Worm (Caenorhabditis elegans): ENCODE measurements around the gene C53D6.10.

Gene C53D6.10

DNA sequence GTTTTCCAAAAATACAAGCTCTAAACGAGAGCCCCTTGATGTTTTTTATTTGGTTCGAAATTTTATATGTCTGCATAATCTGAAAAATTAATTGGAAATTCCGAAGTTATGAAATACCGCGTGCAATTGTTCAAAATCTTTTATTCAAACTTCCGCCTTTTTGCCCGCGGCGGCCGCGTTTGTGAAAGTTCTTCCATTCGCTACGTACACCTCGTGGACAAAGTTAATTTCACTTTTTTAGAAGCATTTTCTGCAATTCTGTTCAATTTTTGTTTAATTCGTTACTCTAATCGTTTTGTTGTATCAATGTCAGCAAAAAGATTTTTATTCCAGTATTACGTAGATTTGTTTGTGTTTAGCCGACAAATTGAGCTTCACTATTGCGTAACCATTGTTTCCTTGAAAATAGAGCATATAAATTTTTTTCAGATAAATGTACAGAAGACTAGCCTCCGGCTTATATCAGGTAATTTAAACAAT, 40.0 kb upstream of the C53D6.10 start, which contains the start of gene mppb-1 (continued):
- peak; percentile 52 for TF ChIP-seq lsl-1 (GFP tag; optimal IDR thresholded peaks at IDR 0.05)
- TF ChIP-seq madf-6 (GFP tag; IDR thresholded peaks at IDR 0.05) = peak; percentile 51; the same call in 1 of the 2 replicates
- peak; percentile 49 for TF ChIP-seq F22D6.2 (tag; optimal IDR thresholded peaks at IDR 0.05)
- TF ChIP-seq nhr-90 (tag; optimal IDR thresholded peaks at IDR 0.05) = no peak
- no peak for TF ChIP-seq C17E4.6 (GFP tag; IDR thresholded peaks at IDR 0.05)
- 0 out of 2 replicates have a peak, but pooled peaks have one; percentile 38 for TF ChIP-seq B0019.2 (GFP tag; conservative IDR thresholded peaks at IDR 0.05)
- TF ChIP-seq F10E7.11 (tag; optimal IDR thresholded peaks at IDR 0.05) = no peak
- peak; percentile 1 for TF ChIP-seq hlh-12 (tag; optimal IDR thresholded peaks at IDR 0.05)
- TF ChIP-seq ccch-3 (GFP tag; optimal IDR thresholded peaks at IDR 0.05) = peak; percentile 71
- no peak for TF ChIP-seq lin-26 (GFP tag; IDR thresholded peaks at IDR 0.05)
- peak; percentile 44 for TF ChIP-seq zim-3 (tag; optimal IDR thresholded peaks at IDR 0.05)
- TF ChIP-seq D2030.7 (GFP tag; IDR thresholded peaks at IDR 0.05) = peak; percentile 40; the same call in 1 of the 2 replicates
- TF ChIP-seq madf-10 (tag; optimal IDR thresholded peaks at IDR 0.05) = peak; percentile 83
- peak; percentile 74 for TF ChIP-seq efl-1 (GFP tag; optimal IDR thresholded peaks at IDR 0.05)
- TF ChIP-seq chd-7 (tag; optimal IDR thresholded peaks at IDR 0.05) = peak; percentile 39
- no peak for TF ChIP-seq lsy-27 (tag; optimal IDR thresholded peaks at IDR 0.05; ENCODE audit: borderline replicate concordance, insufficient read depth)
- peak; percentile 28 for TF ChIP-seq atf-7 (tag; optimal IDR thresholded peaks at IDR 0.05)
- peak; percentile 82 for TF ChIP-seq aptf-2 (GFP tag; conservative IDR thresholded peaks at IDR 0.05)
- TF ChIP-seq K12H6.12 (tag; optimal IDR thresholded peaks at IDR 0.05) = peak; percentile 57
- peak; percentile 40; the same call in 1 of the 2 replicates for TF ChIP-seq madf-8 (GFP tag; conservative IDR thresholded peaks at IDR 0.05)
- peak; percentile 60 for TF ChIP-seq rcor-1 (GFP tag; IDR thresholded peaks at IDR 0.05)
- 0 out of 2 replicates have a peak, but pooled peaks have one; percentile 21 for TF ChIP-seq bed-1 (GFP tag; IDR thresholded peaks at IDR 0.05)
- TF ChIP-seq F52B5.7 (tag; optimal IDR thresholded peaks at IDR 0.05) = peak; percentile 33
- TF ChIP-seq tbx-9 (tag; optimal IDR thresholded peaks at IDR 0.05; ENCODE audit: borderline replicate concordance) = no peak
- peak; percentile 60 for TF ChIP-seq rec-8 (tag; optimal IDR thresholded peaks at IDR 0.05)
- TF ChIP-seq xnd-1 (tag; optimal IDR thresholded peaks at IDR 0.05) = no peak
- peak; percentile 64 for TF ChIP-seq pbrm-1 (GFP tag; IDR thresholded peaks at IDR 0.05)
- no peak for TF ChIP-seq F55B11.4 (tag; optimal IDR thresholded peaks at IDR 0.05; ENCODE audit: borderline replicate concordance, insufficient read depth)
- TF ChIP-seq ceh-100 (GFP tag; IDR thresholded peaks at IDR 0.05) = peak; percentile 50; the same call in 1 of the 2 replicates
- 0 out of 2 replicates have a peak, but pooled peaks have one; percentile 23 for TF ChIP-seq attf-6 (GFP tag; IDR thresholded peaks at IDR 0.05)
- peak; percentile 29 for TF ChIP-seq snpc-1.3 (tag; optimal IDR thresholded peaks at IDR 0.05; ENCODE audit: insufficient read depth)
- peak; percentile 13; the same call in 1 of the 2 replicates for TF ChIP-seq Y67H2A.10 (GFP tag; conservative IDR thresholded peaks at IDR 0.05)
- peak; percentile 82 for TF ChIP-seq dpl-1 (GFP tag; optimal IDR thresholded peaks at IDR 0.05)
- no peak for TF ChIP-seq hmg-20 (GFP tag; IDR thresholded peaks at IDR 0.05)
- TF ChIP-seq athp-1 (tag; optimal IDR thresholded peaks at IDR 0.05) = peak; percentile 14
- no peak for TF ChIP-seq aptf-3 (GFP tag; IDR thresholded peaks at IDR 0.05)
- no peak for TF ChIP-seq T07F8.4 (tag; optimal IDR thresholded peaks at IDR 0.05)
- peak; percentile 28 for TF ChIP-seq snpc-3.4 (tag; optimal IDR thresholded peaks at IDR 0.05)
- peak; percentile 46 for TF ChIP-seq akir-1 (GFP tag; optimal IDR thresholded peaks at IDR 0.05)
- TF ChIP-seq ztf-28 (GFP tag; IDR thresholded peaks at IDR 0.05) = peak; percentile 89
- peak; percentile 59 for TF ChIP-seq lin-40 (tag; optimal IDR thresholded peaks at IDR 0.05)
- peak; percentile 25; the same call in 1 of the 2 replicates for TF ChIP-seq hmg-1.2 (GFP tag; IDR thresholded peaks at IDR 0.05)
- peak; percentile 2 for TF ChIP-seq snpc-4 (GFP tag; optimal IDR thresholded peaks at IDR 0.05)
- TF ChIP-seq snpc-4 (tag; optimal IDR thresholded peaks at IDR 0.05) = peak; percentile 8 to 52 (median 36)

Measured in whole organism, young adult.